Worm (Caenorhabditis elegans): ENCODE results near the gene K09B11.5.
"Not testable (repeated sequence)": the region's sequence is repeated elsewhere in the genome, so short reads cannot be mapped to it uniquely, and the experiment has no call there.

ce11 chrIV:13455200-13455599, 21.4 kb upstream of the K09B11.5 start, which contains the start of gene Y38H8A.7:
- not testable (repeated sequence) for TF ChIP-seq unc-62 (GFP tag; optimal IDR thresholded peaks at IDR 0.05); ceh-82 (tag; optimal IDR thresholded peaks at IDR 0.05); nhr-11 (tag; optimal IDR thresholded peaks at IDR 0.05); skn-1 (tag; optimal IDR thresholded peaks at IDR 0.05); nhr-25 (tag; optimal IDR thresholded peaks at IDR 0.05); lin-39 (tag; optimal IDR thresholded peaks at IDR 0.05); R02D3.7 (tag; optimal IDR thresholded peaks at IDR 0.05); elt-3 (tag; optimal IDR thresholded peaks at IDR 0.05); fos-1 (tag; optimal IDR thresholded peaks at IDR 0.05)

Measured in whole organism, L2 larva.